Worm (Caenorhabditis elegans): Measurements from ENCODE around the gene his-4.
A peak's percentile ranks its signal among the peaks of the same experiment; 100 is the strongest.

The his-4 gene

ce11 chrV:16041925-16042742 is 1.8 kb upstream of the his-4 start, which contains the start of the genes his-2 and his-1:
Gene his-2 (minus strand): TSS chrV:16042283.
Gene his-1 (plus strand): TSS chrV:16042520.
- TF ChIP-seq ref-2 (tag; optimal IDR thresholded peaks at IDR 0.05) (peak; percentile 22), ama-1 (optimal IDR thresholded peaks at IDR 0.05) (peak; percentile 73)

- TF ChIP-seq ceh-2 (tag; optimal IDR thresholded peaks at IDR 0.05) (no peak), pag-3 (tag; optimal IDR thresholded peaks at IDR 0.05; ENCODE audit: borderline replicate concordance) (no peak), elt-4 (tag; optimal IDR thresholded peaks at IDR 0.05) (no peak), lim-6 (tag; optimal IDR thresholded peaks at IDR 0.05) (no peak), ceh-30 (tag; optimal IDR thresholded peaks at IDR 0.05) (no peak), fkh-10 (GFP tag; optimal IDR thresholded peaks at IDR 0.05) (no peak), unc-55 (GFP tag; optimal IDR thresholded peaks at IDR 0.05) (no peak), hlh-30 (tag; optimal IDR thresholded peaks at IDR 0.05; ENCODE audit: insufficient read depth) (no peak), ceh-24 (tag; optimal IDR thresholded peaks at IDR 0.05) (no peak), hlh-15 (tag; optimal IDR thresholded peaks at IDR 0.05) (no peak), mec-3 (tag; optimal IDR thresholded peaks at IDR 0.05; ENCODE audit: borderline replicate concordance) (no peak), ets-4 (tag; optimal IDR thresholded peaks at IDR 0.05) (no peak), K02D7.2 (tag; optimal IDR thresholded peaks at IDR 0.05) (no peak), ceh-18 (tag; optimal IDR thresholded peaks at IDR 0.05) (no peak), ceh-31 (tag; optimal IDR thresholded peaks at IDR 0.05) (no peak), fax-1 (tag; optimal IDR thresholded peaks at IDR 0.05) (no peak), fkh-6 (tag; optimal IDR thresholded peaks at IDR 0.05) (no peak), syd-9 (tag; optimal IDR thresholded peaks at IDR 0.05) (no peak), pha-2 (tag; optimal IDR thresholded peaks at IDR 0.05) (no peak)
These were observed 1.1 kb upstream of the his-4 start for ce11 chrV:16041412-16041811.

ce11 chrV:16036166-16036565 is 4.1 kb downstream of the his-4 start, which contains the start of gene T10C6.10:
Gene T10C6.10 (plus strand): TSS chrV:16036413.
- TF ChIP-seq ama-1 (optimal IDR thresholded peaks at IDR 0.05) (no peak), nhr-11 (tag; optimal IDR thresholded peaks at IDR 0.05) (no peak)

ce11 chrV:16033491-16033890 is 6.8 kb downstream of the his-4 start:
- no peak for TF ChIP-seq ceh-22 (tag; optimal IDR thresholded peaks at IDR 0.05)
- TF ChIP-seq pqm-1 (tag; optimal IDR thresholded peaks at IDR 0.05), result no peak
- no peak for TF ChIP-seq ztf-16 (tag; optimal IDR thresholded peaks at IDR 0.05)
- TF ChIP-seq F13H6.1 (tag; optimal IDR thresholded peaks at IDR 0.05), result no peak
- TF ChIP-seq odd-2 (tag; optimal IDR thresholded peaks at IDR 0.05), result no peak

ce11 chrV:16032761-16033160 is 7.6 kb downstream of the his-4 start, which contains the start of gene T10C6.16:
Gene T10C6.16 (minus strand): TSS chrV:16033005.
- TF ChIP-seq ceh-22 (tag; optimal IDR thresholded peaks at IDR 0.05) (no peak), tbx-2 (tag; optimal IDR thresholded peaks at IDR 0.05) (no peak), elt-4 (tag; optimal IDR thresholded peaks at IDR 0.05) (no peak)

ce11 chrV:16031571-16031970 is 8.7 kb downstream of the his-4 start, which contains the start of gene T10C6.7:
Gene T10C6.7 (minus strand): TSS chrV:16031713.
- TF ChIP-seq ceh-45 (GFP tag; IDR thresholded peaks at IDR 0.05) (no peak), ceh-48 (tag; optimal IDR thresholded peaks at IDR 0.05) (no peak), sox-4 (tag; optimal IDR thresholded peaks at IDR 0.05) (no peak), ceh-14 (tag; optimal IDR thresholded peaks at IDR 0.05) (no peak), F13H6.1 (tag; optimal IDR thresholded peaks at IDR 0.05) (no peak)
